Fruit fly (Drosophila melanogaster) whole organism, embryonic: ENCODE measurements around the gene Upf2.

ENCODE experiments used
- Atf6 ChIP-seq: fragments of 200-800 bp; sonication (Bioruptor generic); IDR thresholded peaks from 2 replicates; pipeline ENCODE4 v1.3.6; 2022; ENCODE audit warnings: missing biosample characterization, missing genetic modification characterization
- CG1024 ChIP-seq: fragments of 200-800 bp; sonication (Bioruptor generic); IDR thresholded peaks from 2 replicates; pipeline ENCODE4 v1.3.6; 2022; ENCODE audit warnings: missing biosample characterization, missing genetic modification characterization
- CG12942 ChIP-seq: fragments of 200-800 bp; sonication (Bioruptor generic); optimal IDR thresholded peaks from 3 replicates; lab custom pipeline; 2016; ENCODE audit warnings: missing biosample characterization, missing genetic modification characterization
- CG13123 ChIP-seq: fragments of 200-800 bp; sonication (Bioruptor generic); optimal IDR thresholded peaks from 2 replicates; lab custom pipeline; 2016; ENCODE audit warnings: missing biosample characterization, missing genetic modification characterization
- CG13775 ChIP-seq: fragments of 200-800 bp; sonication (Bioruptor generic); optimal IDR thresholded peaks from 3 replicates; lab custom pipeline; 2017; ENCODE audit warnings: missing biosample characterization, mild to moderate bottlenecking, missing genetic modification characterization
- CG1529 ChIP-seq: fragments of 200-800 bp; sonication (Bioruptor generic); optimal IDR thresholded peaks from 3 replicates; lab custom pipeline; 2018; ENCODE audit warnings: missing biosample characterization, missing genetic modification characterization
- CG15514 ChIP-seq: fragments of 200-800 bp; sonication (Bioruptor generic); optimal IDR thresholded peaks from 3 replicates; lab custom pipeline; 2017; ENCODE audit warnings: missing biosample characterization, missing genetic modification characterization, mild to moderate bottlenecking, moderate library complexity, missing genetic modification reagents
- CG16813 ChIP-seq: fragments of 200-800 bp; sonication (Bioruptor generic); IDR thresholded peaks from 3 replicates; pipeline ENCODE4 v1.3.6; 2022; ENCODE audit warnings: missing biosample characterization, missing genetic modification characterization; ENCODE audit not compliant: partially characterized antibody
- CG16815 ChIP-seq: fragments of 200-800 bp; sonication (Bioruptor generic); optimal IDR thresholded peaks from 3 replicates; lab custom pipeline; 2017; ENCODE audit warnings: missing biosample characterization, mild to moderate bottlenecking, missing genetic modification characterization
- CG17361 ChIP-seq: fragments of 200-800 bp; sonication (Bioruptor generic); IDR thresholded peaks from 3 replicates; pipeline ENCODE4 v1.3.6; 2022; ENCODE audit warnings: missing biosample characterization, missing genetic modification characterization
- CG1832 ChIP-seq: fragments of 200-800 bp; sonication (Bioruptor generic); optimal IDR thresholded peaks from 2 replicates; lab custom pipeline; 2017; ENCODE audit warnings: missing biosample characterization, mild to moderate bottlenecking, missing genetic modification characterization, inconsistent platforms
- CG2202 ChIP-seq: fragments of 200-800 bp; sonication (Bioruptor generic); optimal IDR thresholded peaks from 2 replicates; lab custom pipeline; 2018; ENCODE audit warnings: missing biosample characterization, mild to moderate bottlenecking, missing genetic modification characterization
- CG2889 ChIP-seq: fragments of 200-800 bp; sonication (Bioruptor generic); IDR thresholded peaks from 3 replicates; pipeline ENCODE4 v1.3.6; 2022; ENCODE audit warnings: missing biosample characterization, missing genetic modification characterization
- CG32772 ChIP-seq: fragments of 200-800 bp; sonication (Bioruptor generic); IDR thresholded peaks from 2 replicates; pipeline ENCODE4 v1.3.6; 2022; ENCODE audit warnings: missing biosample characterization, missing genetic modification characterization
- CG33557 ChIP-seq: fragments of 200-800 bp; sonication (Bioruptor generic); optimal IDR thresholded peaks from 2 replicates; lab custom pipeline; 2019; ENCODE audit warnings: missing biosample characterization, mild to moderate bottlenecking, missing genetic modification characterization, moderate library complexity
- CG3847 ChIP-seq: fragments of 200-800 bp; sonication (Bioruptor generic); IDR thresholded peaks from 2 replicates; pipeline ENCODE4 v1.3.6; 2022; ENCODE audit warnings: missing biosample characterization, missing genetic modification characterization
- CG4328 ChIP-seq: fragments of 200-800 bp; sonication (Bioruptor generic); optimal IDR thresholded peaks from 3 replicates; lab custom pipeline; 2017; ENCODE audit warnings: missing biosample characterization, missing genetic modification reagents, missing genetic modification characterization
- CG4617 ChIP-seq: fragments of 200-800 bp; sonication (Bioruptor generic); optimal IDR thresholded peaks from 3 replicates; lab custom pipeline; 2016; ENCODE audit warnings: missing biosample characterization, missing genetic modification characterization, borderline replicate concordance
- CG5245 ChIP-seq: fragments of 200-800 bp; sonication (Bioruptor generic); optimal IDR thresholded peaks from 3 replicates; lab custom pipeline; 2016; ENCODE audit warnings: missing biosample characterization, missing genetic modification characterization
- CG8089 ChIP-seq: fragments of 200-800 bp; sonication (Bioruptor generic); optimal IDR thresholded peaks from 3 replicates; lab custom pipeline; 2016; ENCODE audit warnings: missing biosample characterization, missing genetic modification characterization
- CG9215 ChIP-seq: fragments of 200-800 bp; sonication (Bioruptor generic); IDR thresholded peaks from 2 replicates; pipeline ENCODE4 v1.3.6; 2022; ENCODE audit warnings: missing biosample characterization, missing genetic modification characterization
- CG9727 ChIP-seq: fragments of 200-800 bp; sonication (Bioruptor generic); optimal IDR thresholded peaks from 3 replicates; lab custom pipeline; 2017; ENCODE audit warnings: missing biosample characterization, mild to moderate bottlenecking, missing genetic modification characterization
- D ChIP-seq, 2 experiments: fragments of 200-800 bp in 1 of 2; fragments of >200 bp in 1 of 2; sonication (Bioruptor generic) in 1 of 2; optimal IDR thresholded peaks; 2 replicates in 1 of 2; 3 replicates in 1 of 2; lab custom pipeline; 2017; ENCODE audit warnings: mild to moderate bottlenecking in 1 of 2, missing biosample characterization in 1 of 2, missing genetic modification characterization in 1 of 2, missing genetic modification reagents in 1 of 2
- Deaf1 ChIP-seq: fragments of 200-800 bp; optimal IDR thresholded peaks from 3 replicates; lab custom pipeline; 2019; ENCODE audit warnings: missing biosample characterization, mild to moderate bottlenecking, missing genetic modification characterization, moderate library complexity
- Dip3 ChIP-seq: fragments of 200-800 bp; sonication (Bioruptor generic); optimal IDR thresholded peaks from 3 replicates; lab custom pipeline; 2016; ENCODE audit warnings: missing biosample characterization, missing genetic modification characterization
- Doc3 ChIP-seq: fragments of 200-800 bp; sonication (Bioruptor generic); IDR thresholded peaks from 3 replicates; pipeline ENCODE4 v1.3.6; 2022; ENCODE audit warnings: missing biosample characterization, missing genetic modification characterization; ENCODE audit not compliant: partially characterized antibody
- Gsc ChIP-seq: fragments of 200-800 bp; sonication (Bioruptor generic); IDR thresholded peaks from 2 replicates; pipeline ENCODE4 v1.3.6; 2022; ENCODE audit warnings: missing biosample characterization, missing genetic modification characterization
- HLH3B ChIP-seq: fragments of 200-800 bp; sonication (Bioruptor generic); IDR thresholded peaks from 2 replicates; pipeline ENCODE4 v1.3.6; 2022; ENCODE audit warnings: missing biosample characterization, missing genetic modification characterization
- HLHmδ ChIP-seq: fragments of 200-800 bp; sonication (Bioruptor generic); optimal IDR thresholded peaks from 2 replicates; lab custom pipeline; 2018; ENCODE audit warnings: missing biosample characterization, mild to moderate bottlenecking, missing genetic modification characterization, moderate library complexity
- Hr51 ChIP-seq, 2 experiments: fragments of 200-800 bp; sonication (Bioruptor generic); optimal IDR thresholded peaks; 2 replicates in 1 of 2; 3 replicates in 1 of 2; lab custom pipeline; 2016 to 2018; ENCODE audit warnings: missing biosample characterization in 2 of 2, missing genetic modification characterization in 2 of 2, mild to moderate bottlenecking in 1 of 2, moderate library complexity in 1 of 2
- Mrtf ChIP-seq: fragments of 200-800 bp; sonication (Bioruptor generic); IDR thresholded peaks from 3 replicates; pipeline ENCODE4 v1.3.6; 2022; ENCODE audit warnings: missing biosample characterization, missing genetic modification characterization
- Myb ChIP-seq: fragments of 200-800 bp; sonication (Bioruptor generic); optimal IDR thresholded peaks from 2 replicates; lab custom pipeline; 2016; ENCODE audit warnings: missing biosample characterization, missing genetic modification characterization
- NK7.1 ChIP-seq: fragments of 200-800 bp; sonication (Bioruptor generic); optimal IDR thresholded peaks from 3 replicates; lab custom pipeline; 2016; ENCODE audit warnings: missing biosample characterization, missing genetic modification characterization
- bcd ChIP-seq: fragments of 200-800 bp; sonication (Bioruptor generic); optimal IDR thresholded peaks from 2 replicates; lab custom pipeline; 2017; ENCODE audit warnings: missing biosample characterization, mild to moderate bottlenecking, missing genetic modification characterization
- chif ChIP-seq, 2 experiments: fragments of 200-800 bp; sonication (Bioruptor generic); optimal IDR thresholded peaks; 3 replicates each; lab custom pipeline; 2016; ENCODE audit warnings: missing biosample characterization in 2 of 2, missing genetic modification characterization in 2 of 2
- ci ChIP-seq: fragments of 200-800 bp; sonication (Bioruptor generic); IDR thresholded peaks from 3 replicates; pipeline ENCODE4 v1.3.6; 2022; ENCODE audit warnings: missing biosample characterization, missing genetic modification characterization
- fd3F ChIP-seq: fragments of 200-800 bp; sonication (Bioruptor generic); optimal IDR thresholded peaks from 2 replicates; lab custom pipeline; 2018; ENCODE audit warnings: missing biosample characterization, mild to moderate bottlenecking, missing genetic modification characterization, moderate library complexity
- gsb-n ChIP-seq: fragments of 200-800 bp; sonication (Bioruptor generic); optimal IDR thresholded peaks from 3 replicates; lab custom pipeline; 2018; ENCODE audit warnings: missing biosample characterization, mild to moderate bottlenecking, missing genetic modification characterization
- hb ChIP-seq: fragments of 200-800 bp; sonication (Bioruptor generic); IDR thresholded peaks from 3 replicates; pipeline ENCODE4 v1.3.6; 2022; ENCODE audit warnings: missing biosample characterization, missing genetic modification characterization; ENCODE audit not compliant: partially characterized antibody
- kay ChIP-seq: fragments of 200-800 bp; sonication (Bioruptor generic); optimal IDR thresholded peaks from 2 replicates; lab custom pipeline; 2016; ENCODE audit warnings: missing biosample characterization, missing genetic modification characterization
- oc ChIP-seq: fragments of 200-800 bp; sonication (Bioruptor generic); optimal IDR thresholded peaks from 2 replicates; lab custom pipeline; 2018; ENCODE audit warnings: missing biosample characterization, mild to moderate bottlenecking, missing genetic modification characterization, moderate library complexity
- otp ChIP-seq: fragments of 200-800 bp; sonication (Bioruptor generic); IDR thresholded peaks from 3 replicates; pipeline ENCODE4, ENCODE4 v1.3.6; 2022; ENCODE audit warnings: missing biosample characterization, missing genetic modification characterization
- pita ChIP-seq: fragments of 200-800 bp; sonication (Bioruptor generic); optimal IDR thresholded peaks from 2 replicates; lab custom pipeline; 2017; ENCODE audit warnings: missing biosample characterization, mild to moderate bottlenecking, missing genetic modification characterization
- pros ChIP-seq: fragments of 200-800 bp; sonication (Bioruptor generic); optimal IDR thresholded peaks from 3 replicates; lab custom pipeline; 2019; ENCODE audit warnings: missing biosample characterization, mild to moderate bottlenecking, missing genetic modification characterization, moderate library complexity
- salm ChIP-seq: fragments of 200-800 bp; sonication (Bioruptor generic); optimal IDR thresholded peaks from 2 replicates; lab custom pipeline; 2018; ENCODE audit warnings: missing biosample characterization, mild to moderate bottlenecking, missing genetic modification characterization
- slou ChIP-seq: fragments of 200-800 bp; sonication (Bioruptor generic); optimal IDR thresholded peaks from 3 replicates; lab custom pipeline; 2016; ENCODE audit warnings: missing biosample characterization, missing genetic modification characterization
- tio ChIP-seq: fragments of 200-800 bp; sonication (Bioruptor generic); optimal IDR thresholded peaks from 2 replicates; lab custom pipeline; 2017; ENCODE audit warnings: missing biosample characterization, missing genetic modification characterization, inconsistent platforms
- wor ChIP-seq: fragments of 200-800 bp; sonication (Bioruptor generic); IDR thresholded peaks from 2 replicates; pipeline ENCODE4 v1.3.6; 2022; ENCODE audit warnings: missing biosample characterization, missing genetic modification characterization

The Upf2 gene

DNA sequence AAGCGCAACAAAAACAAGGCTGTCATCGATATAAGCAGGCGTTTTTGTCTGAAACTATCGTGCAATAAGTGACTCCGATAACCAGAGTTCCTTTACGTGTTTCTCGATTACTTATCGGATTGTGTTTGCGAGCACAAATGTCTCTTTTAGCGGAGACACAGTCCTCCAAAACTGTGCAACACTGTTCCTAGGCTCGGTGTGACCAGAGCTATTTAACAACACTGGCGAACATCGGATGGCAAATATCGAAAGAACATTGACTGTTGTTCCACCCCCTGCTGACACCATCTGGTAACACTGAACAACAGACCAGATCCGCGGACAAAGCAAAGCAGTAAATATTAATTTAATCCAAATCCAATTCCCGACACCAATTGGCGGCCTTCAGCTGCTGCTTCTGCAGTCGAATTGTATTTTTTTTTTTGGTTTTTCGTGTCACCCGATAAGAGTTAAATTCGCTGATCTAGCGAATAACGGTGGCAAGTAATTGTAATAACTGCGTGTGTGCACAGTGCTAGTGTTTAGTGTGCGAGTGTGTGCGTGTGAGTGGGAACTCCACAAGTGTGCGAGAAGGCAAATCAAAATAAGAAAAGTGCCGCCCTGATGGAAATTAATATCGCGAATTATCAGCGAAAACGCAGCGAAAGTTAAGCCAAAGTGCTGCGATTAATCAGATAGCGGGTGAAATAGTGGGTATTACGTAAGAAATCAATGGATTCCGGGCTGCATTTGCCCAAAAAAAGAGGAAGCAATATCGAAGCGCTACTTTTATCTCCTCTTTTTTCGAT is 13.7 kb downstream of the Upf2 start, which contains the start of gene mys (continued):
- TF ChIP-seq fd3F (peak; percentile 21), pros (GFP tag; lab: Kevin White, UChicago) (no peak), chif (GFP tag; optimal IDR thresholded peaks at IDR 0.05; lab: Kevin White, UChicago) (peak; percentile 46 to 58), CG15514 (GFP tag; lab: Kevin White, UChicago) (peak; percentile 97), CG32772 (GFP tag; lab: Robert Waterston, UW) (peak; percentile 33; the same call in 1 of the 2 replicates), Atf6 (GFP tag; lab: Robert Waterston, UW) (peak; percentile 33; the same call in 1 of the 2 replicates), CG3847 (GFP tag; lab: Robert Waterston, UW) (peak; percentile 91), CG1024 (GFP tag; lab: Robert Waterston, UW) (0 out of 2 replicates have a peak, but pooled peaks have one; percentile 28), HLH3B (GFP tag; lab: Robert Waterston, UW) (peak; percentile 54; the same call in 1 of the 2 replicates), CG1832 (GFP tag; lab: Kevin White, UChicago) (no peak), otp (GFP tag; lab: Robert Waterston, UW) (peak; percentile 40; the same call in 1 of the 3 replicates), Gsc (GFP tag; lab: Robert Waterston, UW) (no peak), Dip3 (GFP tag; lab: Kevin White, UChicago) (peak; percentile 76), tio (no peak), oc (tag; lab: Kevin White, UChicago) (peak; percentile 40), CG9215 (GFP tag; lab: Robert Waterston, UW) (peak; percentile 36; the same call in 1 of the 2 replicates), CG2889 (GFP tag; lab: Robert Waterston, UW) (peak; percentile 48; the same call in 1 of the 3 replicates), CG13775 (GFP tag; lab: Kevin White, UChicago) (no peak), salm (tag; lab: Kevin White, UChicago) (peak; percentile 0), gsb-n (tag; lab: Kevin White, UChicago) (peak; percentile 11), CG16813 (peak; percentile 94), CG4328 (GFP tag; lab: Kevin White, UChicago) (no peak), NK7.1 (GFP tag; lab: Kevin White, UChicago) (no peak), slou (GFP tag; lab: Kevin White, UChicago) (peak; percentile 42), CG33557 (GFP tag; lab: Kevin White, UChicago) (no peak), CG8089 (GFP tag; lab: Kevin White, UChicago) (peak; percentile 48), Doc3 (GFP tag; lab: Robert Waterston, UW) (peak; percentile 89), ci (GFP tag; lab: Robert Waterston, UW) (peak; percentile 83), hb (peak; percentile 92), Mrtf (GFP tag; lab: Robert Waterston, UW) (peak; percentile 53; the same call in 1 of the 3 replicates), CG1529 (GFP tag; lab: Kevin White, UChicago) (no peak), bcd (GFP tag; lab: Kevin White, UChicago) (peak; percentile 62), CG13123 (GFP tag; lab: Kevin White, UChicago) (peak; percentile 2), wor (GFP tag; lab: Robert Waterston, UW) (no peak), pita (GFP tag; lab: Kevin White, UChicago) (peak; percentile 90), CG16815 (GFP tag; lab: Kevin White, UChicago) (peak; percentile 35), CG4617 (GFP tag; lab: Kevin White, UChicago) (peak; percentile 83), CG12942 (peak; percentile 60), kay (GFP tag; lab: Kevin White, UChicago) (no peak), HLHmδ (GFP tag; lab: Kevin White, UChicago) (peak; percentile 84), CG2202 (tag; lab: Kevin White, UChicago) (peak; percentile 20), CG17361 (GFP tag; lab: Robert Waterston, UW) (peak; percentile 30; the same call in 1 of the 3 replicates), CG5245 (GFP tag; lab: Kevin White, UChicago) (peak; percentile 18), Myb (peak; percentile 81), D (optimal IDR thresholded peaks at IDR 0.05; lab: Kevin White, UChicago) (no peak), D (GFP tag; optimal IDR thresholded peaks at IDR 0.05; lab: Kevin White, UChicago) (no peak), Deaf1 (tag; lab: Kevin White, UChicago) (no peak), CG9727 (peak; percentile 47), Hr51 (GFP tag; optimal IDR thresholded peaks at IDR 0.05; lab: Kevin White, UChicago) (peak in 1 of 2 experiments; percentile 81)
